Worm (Caenorhabditis elegans): Measurements from ENCODE around the gene H08M01.1.
A peak's percentile ranks its signal among the peaks of the same experiment; 100 is the strongest.

Gene H08M01.1

DNA sequence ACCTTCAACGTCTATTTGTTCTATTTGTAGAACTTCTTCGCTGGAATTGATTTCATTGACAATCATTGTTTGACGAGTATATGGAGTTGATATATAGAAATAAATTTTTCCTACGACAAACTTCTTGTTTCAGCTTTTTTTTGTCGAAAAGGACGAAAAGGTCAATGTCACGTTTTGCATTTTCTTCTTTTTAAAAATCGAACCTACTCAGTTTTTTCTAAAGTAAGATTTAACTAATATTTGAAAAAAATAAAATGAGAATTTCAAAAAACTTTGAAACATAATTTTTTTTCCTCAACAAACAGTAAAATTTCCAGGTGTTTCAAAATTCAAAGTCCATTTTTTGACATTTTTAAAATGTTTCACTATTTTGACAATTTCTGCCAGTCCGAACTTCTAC lies at the start of gene H08M01.1:
Gene H08M01.1, minus strand, starts transcription at position 101 of the 400 bp plus-strand sequence.
- no peak for TF ChIP-seq ceh-36 (tag; optimal IDR thresholded peaks at IDR 0.05)
- TF ChIP-seq hmbx-1 (tag; optimal IDR thresholded peaks at IDR 0.05): no peak
- TF ChIP-seq ama-1 (optimal IDR thresholded peaks at IDR 0.05): no peak
- TF ChIP-seq tra-4 (tag; optimal IDR thresholded peaks at IDR 0.05): no peak
- no peak for TF ChIP-seq B0310.2 (tag; optimal IDR thresholded peaks at IDR 0.05)
- no peak for TF ChIP-seq tbx-11 (GFP tag; IDR thresholded peaks at IDR 0.05)
- TF ChIP-seq ets-7 (tag; optimal IDR thresholded peaks at IDR 0.05): no peak
- no peak for TF ChIP-seq pes-1 (GFP tag; IDR thresholded peaks at IDR 0.05)
- TF ChIP-seq ceh-13 (GFP tag; optimal IDR thresholded peaks at IDR 0.05): no peak

DNA sequence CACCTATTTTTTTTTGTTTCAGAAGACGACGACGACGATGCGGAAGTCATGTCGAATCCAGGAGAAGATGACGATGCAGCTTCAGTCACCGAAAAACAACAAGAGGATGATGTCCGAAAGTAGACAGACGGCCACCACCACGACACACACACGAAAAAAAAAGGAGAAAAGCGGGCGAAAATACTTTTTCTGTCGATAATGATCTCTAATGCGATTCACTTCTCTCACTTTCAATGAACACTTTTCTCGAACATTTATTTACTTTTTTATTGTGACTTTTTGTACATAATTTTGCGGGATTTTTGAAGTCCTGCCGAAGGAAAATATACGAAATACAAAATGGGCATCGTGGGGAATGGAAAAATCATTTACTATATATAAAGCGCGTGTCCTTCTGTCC lies 47.7 kb upstream of the H08M01.1 start:
- no peak for TF ChIP-seq ama-1 (optimal IDR thresholded peaks at IDR 0.05)
- no peak for TF ChIP-seq ets-7 (tag; optimal IDR thresholded peaks at IDR 0.05)
- no peak for TF ChIP-seq F13C5.2 (tag; optimal IDR thresholded peaks at IDR 0.05)
- TF ChIP-seq tbx-37 (GFP tag; conservative IDR thresholded peaks at IDR 0.05): no peak
- no peak for TF ChIP-seq tbx-11 (GFP tag; IDR thresholded peaks at IDR 0.05)
- no peak for TF ChIP-seq aly-1 (tag; optimal IDR thresholded peaks at IDR 0.05)
- no peak for TF ChIP-seq hnd-1 (tag; optimal IDR thresholded peaks at IDR 0.05)
- TF ChIP-seq hmg-4 (GFP tag; optimal IDR thresholded peaks at IDR 0.05): no peak
- TF ChIP-seq ceh-13 (GFP tag; optimal IDR thresholded peaks at IDR 0.05): no peak
- TF ChIP-seq B0310.2 (tag; optimal IDR thresholded peaks at IDR 0.05): no peak
- TF ChIP-seq hmbx-1 (tag; optimal IDR thresholded peaks at IDR 0.05): no peak

DNA sequence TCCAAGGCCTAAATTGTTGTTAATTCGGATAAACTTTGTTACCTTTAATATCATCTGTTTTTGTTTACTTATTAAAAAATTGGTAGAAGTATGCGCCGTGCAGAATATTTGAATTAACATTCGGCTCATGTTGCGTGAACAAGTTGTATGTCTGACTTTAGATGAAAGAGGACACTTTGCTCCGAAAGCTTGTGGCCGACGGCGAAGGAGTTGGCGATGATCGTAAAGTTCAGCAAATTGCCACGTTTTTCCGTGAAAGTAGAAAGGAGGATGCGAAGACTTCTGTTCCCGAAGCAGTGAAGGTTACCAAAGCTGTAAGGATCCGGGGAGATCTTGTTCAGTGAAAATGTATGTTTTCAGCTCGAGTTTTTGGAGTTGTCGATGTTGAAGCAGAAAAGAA lies 46.4 kb upstream of the H08M01.1 start, which contains the start of gene thoc-7:
Gene thoc-7, plus strand, starts transcription at position 162 of the 400 bp plus-strand sequence.
- TF ChIP-seq tra-4 (tag; optimal IDR thresholded peaks at IDR 0.05) (no peak), tbx-37 (GFP tag; conservative IDR thresholded peaks at IDR 0.05) (no peak), tbx-11 (GFP tag; IDR thresholded peaks at IDR 0.05) (no peak)

DNA sequence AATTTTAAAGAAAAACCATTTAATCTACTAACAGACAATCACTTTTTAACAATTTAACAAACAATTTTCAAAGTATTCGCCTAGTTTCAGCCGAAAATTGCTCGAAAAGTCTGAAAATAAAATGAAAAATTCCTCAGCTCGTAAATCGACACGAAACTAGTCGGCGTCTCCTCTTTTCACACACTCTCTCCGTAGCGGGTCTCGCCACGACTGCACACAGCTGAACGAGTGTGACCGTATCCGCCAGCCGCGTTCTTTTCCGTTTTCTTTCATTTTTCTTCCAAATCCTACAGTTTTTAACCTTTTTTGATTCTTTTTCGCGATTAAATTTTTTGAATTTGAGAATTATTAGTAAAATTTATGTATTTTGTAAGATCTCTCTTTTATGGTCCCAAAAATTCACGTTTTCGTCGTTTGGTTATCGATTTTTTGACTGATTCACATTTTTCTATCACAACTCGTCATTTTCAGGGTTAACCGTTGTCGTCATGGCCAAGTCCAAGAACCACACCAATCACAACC lies 45.6 kb upstream of the H08M01.1 start, which contains the start of gene rpl-29:
Gene rpl-29, plus strand, starts transcription at position 472 of the 522 bp plus-strand sequence.
- no peak for TF ChIP-seq ets-7 (tag; optimal IDR thresholded peaks at IDR 0.05)
- no peak for TF ChIP-seq ceh-36 (tag; optimal IDR thresholded peaks at IDR 0.05)
- TF ChIP-seq sea-1 (GFP tag; conservative IDR thresholded peaks at IDR 0.05): no peak
- no peak for TF ChIP-seq ama-1 (optimal IDR thresholded peaks at IDR 0.05)
- peak; percentile 41 for TF ChIP-seq F13C5.2 (tag; optimal IDR thresholded peaks at IDR 0.05)
- no peak for TF ChIP-seq B0310.2 (tag; optimal IDR thresholded peaks at IDR 0.05)
- TF ChIP-seq pes-1 (GFP tag; IDR thresholded peaks at IDR 0.05): no peak
- TF ChIP-seq tbx-37 (GFP tag; conservative IDR thresholded peaks at IDR 0.05): no peak

DNA sequence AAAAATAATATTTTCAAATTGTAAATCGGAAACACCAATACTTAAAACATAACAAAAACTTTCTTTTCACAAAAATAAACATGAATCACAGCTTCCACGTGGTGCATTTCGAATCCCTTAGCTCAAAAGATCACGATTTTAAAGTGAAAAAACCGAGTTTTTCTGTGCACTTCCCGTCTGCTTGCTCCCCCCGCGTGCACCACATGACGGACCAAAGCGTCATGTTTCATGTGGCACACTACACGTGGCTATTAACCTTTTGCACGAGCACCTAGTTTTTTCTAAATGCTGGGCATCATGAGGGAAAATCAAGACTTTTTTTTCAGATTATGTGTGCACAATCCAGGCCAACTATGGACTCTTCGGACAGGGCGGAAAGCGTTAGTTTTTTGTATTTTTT lies 44.6 kb upstream of the H08M01.1 start:
- TF ChIP-seq ceh-36 (tag; optimal IDR thresholded peaks at IDR 0.05): no peak
- no peak for TF ChIP-seq ets-7 (tag; optimal IDR thresholded peaks at IDR 0.05)
- no peak for TF ChIP-seq scrt-1 (GFP tag; IDR thresholded peaks at IDR 0.05)
- TF ChIP-seq B0310.2 (tag; optimal IDR thresholded peaks at IDR 0.05): no peak
- no peak for TF ChIP-seq F13C5.2 (tag; optimal IDR thresholded peaks at IDR 0.05)
- TF ChIP-seq aly-1 (tag; optimal IDR thresholded peaks at IDR 0.05): no peak
- TF ChIP-seq tbx-37 (GFP tag; conservative IDR thresholded peaks at IDR 0.05): no peak
- no peak for TF ChIP-seq tbx-11 (GFP tag; IDR thresholded peaks at IDR 0.05)
- no peak for TF ChIP-seq flt-1 (GFP tag; IDR thresholded peaks at IDR 0.05)
- no peak for TF ChIP-seq tra-4 (tag; optimal IDR thresholded peaks at IDR 0.05)
- TF ChIP-seq sea-1 (GFP tag; conservative IDR thresholded peaks at IDR 0.05): no peak
- TF ChIP-seq ama-1 (optimal IDR thresholded peaks at IDR 0.05): no peak
- TF ChIP-seq ceh-13 (GFP tag; optimal IDR thresholded peaks at IDR 0.05): no peak
- TF ChIP-seq hmg-4 (GFP tag; optimal IDR thresholded peaks at IDR 0.05): no peak
- no peak for TF ChIP-seq pes-1 (GFP tag; IDR thresholded peaks at IDR 0.05)
- TF ChIP-seq hmbx-1 (tag; optimal IDR thresholded peaks at IDR 0.05): no peak
- no peak for TF ChIP-seq hnd-1 (tag; optimal IDR thresholded peaks at IDR 0.05)

DNA sequence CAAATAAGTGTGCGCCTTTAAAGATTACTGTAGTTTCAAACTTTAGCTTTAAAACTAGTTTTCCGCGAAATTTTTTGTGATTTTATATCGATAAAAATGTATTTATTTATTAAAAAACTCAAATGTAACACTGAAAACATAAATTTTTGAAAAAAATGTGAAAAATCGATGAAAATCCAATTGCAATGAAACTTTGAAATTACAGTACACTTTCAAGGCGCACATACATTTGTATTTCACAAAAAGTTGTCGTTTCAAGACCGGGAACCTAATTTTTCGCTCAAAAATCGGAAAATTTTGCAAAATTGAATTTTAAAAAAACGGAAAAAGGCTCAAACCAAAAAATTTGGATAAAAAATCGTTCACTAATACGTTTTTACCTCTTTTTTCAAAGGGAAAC lies 44.2 kb upstream of the H08M01.1 start:
- TF ChIP-seq tbx-37 (GFP tag; conservative IDR thresholded peaks at IDR 0.05): no peak
- no peak for TF ChIP-seq ceh-13 (GFP tag; optimal IDR thresholded peaks at IDR 0.05)

DNA sequence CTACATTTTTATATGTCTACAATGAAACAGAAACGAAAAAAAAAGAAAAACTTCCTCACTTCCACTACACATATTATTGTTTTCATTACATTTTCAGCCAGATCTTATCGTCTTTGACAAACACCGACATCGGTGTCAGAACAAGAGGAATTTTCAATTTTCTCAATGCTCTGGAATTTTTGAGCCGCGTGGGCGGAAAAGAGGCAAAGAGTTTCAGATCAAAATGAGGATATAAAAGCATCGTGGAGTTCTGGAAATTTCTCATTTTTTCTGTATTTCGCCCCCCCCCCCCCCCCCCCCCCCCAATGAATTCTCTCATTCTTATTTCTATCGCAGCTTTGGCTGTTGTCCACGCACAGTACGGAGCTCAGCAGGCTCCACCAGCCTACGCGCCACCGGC lies 43.7 kb upstream of the H08M01.1 start, which contains the start of gene B0513.4:
Gene B0513.4, plus strand, starts transcription at position 301 of the 400 bp plus-strand sequence.
- TF ChIP-seq tbx-37 (GFP tag; conservative IDR thresholded peaks at IDR 0.05): no peak
- no peak for TF ChIP-seq tbx-11 (GFP tag; IDR thresholded peaks at IDR 0.05)
- TF ChIP-seq F13C5.2 (tag; optimal IDR thresholded peaks at IDR 0.05): no peak
- no peak for TF ChIP-seq aly-1 (tag; optimal IDR thresholded peaks at IDR 0.05)
- no peak for TF ChIP-seq ceh-13 (GFP tag; optimal IDR thresholded peaks at IDR 0.05)
- no peak for TF ChIP-seq B0310.2 (tag; optimal IDR thresholded peaks at IDR 0.05)
- TF ChIP-seq hnd-1 (tag; optimal IDR thresholded peaks at IDR 0.05): no peak

DNA sequence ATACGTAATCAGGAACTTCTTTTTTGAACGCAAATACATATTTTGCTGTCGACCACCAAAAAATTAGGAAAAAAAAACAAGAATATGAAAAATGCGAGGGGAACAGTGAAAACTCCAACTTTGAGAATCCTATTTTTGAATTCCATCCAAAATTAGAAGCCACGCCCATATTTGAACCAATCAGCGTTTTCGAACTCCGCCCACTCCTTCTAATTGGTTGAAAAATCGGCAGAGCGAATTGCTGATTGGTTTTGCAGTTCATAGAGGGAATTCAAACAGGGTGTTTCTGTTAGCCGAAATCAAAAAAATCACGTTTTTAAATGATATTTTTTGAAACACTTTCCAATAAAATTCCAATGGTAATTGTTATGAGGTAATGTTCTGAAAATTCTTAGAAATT lies 42.5 kb upstream of the H08M01.1 start:
- TF ChIP-seq hmg-4 (GFP tag; optimal IDR thresholded peaks at IDR 0.05): no peak
- TF ChIP-seq aly-1 (tag; optimal IDR thresholded peaks at IDR 0.05): no peak
- no peak for TF ChIP-seq ceh-13 (GFP tag; optimal IDR thresholded peaks at IDR 0.05)
- no peak for TF ChIP-seq tbx-37 (GFP tag; conservative IDR thresholded peaks at IDR 0.05)
- no peak for TF ChIP-seq F13C5.2 (tag; optimal IDR thresholded peaks at IDR 0.05)
- TF ChIP-seq ceh-36 (tag; optimal IDR thresholded peaks at IDR 0.05): no peak
- TF ChIP-seq flt-1 (GFP tag; IDR thresholded peaks at IDR 0.05): no peak
- TF ChIP-seq hnd-1 (tag; optimal IDR thresholded peaks at IDR 0.05): no peak

DNA sequence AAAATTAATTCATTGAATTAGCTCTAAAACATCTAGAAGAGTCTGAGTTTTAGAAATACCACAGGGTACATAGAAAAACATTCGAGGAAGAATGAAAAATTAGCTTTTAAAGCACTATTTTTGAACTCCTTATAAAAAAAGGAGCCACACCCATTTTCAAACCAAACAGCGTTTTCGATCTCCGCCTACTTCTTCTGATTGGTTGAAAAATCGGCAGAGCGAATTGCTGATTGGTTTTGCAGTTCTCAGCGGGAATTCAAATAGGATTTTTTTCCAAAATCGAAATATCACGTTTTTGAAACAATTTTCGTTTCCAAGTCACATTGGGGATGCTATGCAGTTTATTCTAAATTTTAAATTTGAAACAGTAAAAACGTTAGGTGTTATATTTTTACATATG lies 41.9 kb upstream of the H08M01.1 start:
- TF ChIP-seq sea-1 (GFP tag; conservative IDR thresholded peaks at IDR 0.05) (no peak), F13C5.2 (tag; optimal IDR thresholded peaks at IDR 0.05) (no peak), ceh-36 (tag; optimal IDR thresholded peaks at IDR 0.05) (no peak), ets-7 (tag; optimal IDR thresholded peaks at IDR 0.05) (no peak), tbx-11 (GFP tag; IDR thresholded peaks at IDR 0.05) (no peak), flt-1 (GFP tag; IDR thresholded peaks at IDR 0.05) (no peak), pes-1 (GFP tag; IDR thresholded peaks at IDR 0.05) (no peak)

All from whole organism, early embryonic.